Fruit fly (Drosophila melanogaster) whole organism, wandering third instar larva: ENCODE measurements around the gene CG32081.

ENCODE experiments used
- Dif ChIP-seq: fragments of 200-275, 200-300 bp; sonication (Bioruptor generic); optimal IDR thresholded peaks from 2 replicates; lab custom pipeline; 2018; ENCODE audit warnings: missing biosample characterization, missing genetic modification characterization; ENCODE audit not compliant: partially characterized antibody
- Myc ChIP-seq: fragments of >200 bp; optimal IDR thresholded peaks from 2 replicates; lab custom pipeline; 2017
- dsf ChIP-seq: sonication (Bioruptor generic); optimal IDR thresholded peaks from 2 replicates; lab custom pipeline; 2016; ENCODE audit warnings: missing biosample characterization, missing genetic modification characterization, borderline replicate concordance
- ey ChIP-seq: fragments of 200-800 bp; sonication (Bioruptor generic); optimal IDR thresholded peaks from 2 replicates; lab custom pipeline; 2016; ENCODE audit warnings: missing biosample characterization, missing genetic modification characterization
- foxo ChIP-seq, 2 experiments: fragments of 200-800 bp; sonication (Bioruptor generic); optimal IDR thresholded peaks; 2 replicates in 1 of 2; 3 replicates in 1 of 2; lab custom pipeline; 2016 to 2017; ENCODE audit warnings: missing biosample characterization in 2 of 2, missing genetic modification characterization in 2 of 2
- psq ChIP-seq: fragments of 200-800 bp; sonication (Bioruptor generic); optimal IDR thresholded peaks from 3 replicates; lab custom pipeline; 2017; ENCODE audit warnings: missing biosample characterization, mild to moderate bottlenecking, missing genetic modification characterization, moderate library complexity
- sv ChIP-seq: fragments of 200-800 bp; sonication (Bioruptor generic); optimal IDR thresholded peaks from 3 replicates; lab custom pipeline; 2016; ENCODE audit warnings: missing biosample characterization, missing genetic modification characterization

Gene CG32081

DNA sequence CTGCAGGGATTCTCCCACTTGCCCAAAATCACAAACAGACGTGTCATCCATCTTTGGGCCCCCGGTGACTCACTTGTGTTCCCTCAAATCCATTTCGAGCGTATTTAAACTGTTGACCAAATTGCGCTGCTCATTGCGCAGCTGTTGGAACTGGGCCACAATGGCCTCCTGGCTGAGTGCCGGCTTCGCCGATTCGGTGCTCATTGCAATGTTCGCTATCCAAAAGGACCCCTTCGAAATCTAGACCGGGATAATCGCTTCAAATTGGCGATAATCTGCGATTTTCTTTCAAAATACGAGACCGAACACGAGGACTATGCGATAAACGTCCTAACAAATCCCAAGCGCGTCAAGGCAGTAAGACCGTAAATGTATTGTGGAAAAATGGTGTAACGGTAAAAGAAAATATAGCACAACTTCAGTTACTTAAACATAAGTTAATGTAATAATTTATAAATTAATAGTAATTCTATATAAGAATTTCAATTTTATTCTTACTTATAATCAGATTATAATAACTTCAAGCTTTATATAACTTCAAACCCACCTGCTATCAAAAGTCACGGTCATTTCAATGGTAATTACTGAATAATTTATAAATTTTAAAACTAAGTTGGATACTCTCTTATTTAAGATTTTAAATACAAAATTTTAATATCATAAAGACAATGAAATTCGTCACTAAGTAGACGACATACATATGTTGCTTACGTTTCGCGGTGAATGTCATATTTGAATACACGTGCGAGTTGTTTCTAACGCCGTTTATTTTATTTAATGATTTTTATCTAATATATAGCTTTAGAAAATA lies 46.9 kb downstream of the CG32081 start, which contains the start of the genes Pfdn2 and Noc1:
Gene Pfdn2, minus strand, starts transcription at position 346 of the 811 bp plus-strand sequence.
Gene Noc1, plus strand, starts transcription at position 727 of the 811 bp plus-strand sequence.
- TF ChIP-seq Dif (GFP tag; lab: Kevin White, UChicago), result no peak
- TF ChIP-seq dsf, result peak; percentile 51
- TF ChIP-seq foxo (GFP tag; optimal IDR thresholded peaks at IDR 0.05; lab: Kevin White, UChicago), result no peak
- TF ChIP-seq sv (GFP tag; lab: Kevin White, UChicago), result peak; percentile 24
- no peak for TF ChIP-seq ey
- TF ChIP-seq psq, result peak; percentile 54
- peak; percentile 55 for TF ChIP-seq Myc (lab: Kevin White, UChicago)
